Fruit fly (Drosophila melanogaster): Measurements from ENCODE around the gene ras.

DNA sequence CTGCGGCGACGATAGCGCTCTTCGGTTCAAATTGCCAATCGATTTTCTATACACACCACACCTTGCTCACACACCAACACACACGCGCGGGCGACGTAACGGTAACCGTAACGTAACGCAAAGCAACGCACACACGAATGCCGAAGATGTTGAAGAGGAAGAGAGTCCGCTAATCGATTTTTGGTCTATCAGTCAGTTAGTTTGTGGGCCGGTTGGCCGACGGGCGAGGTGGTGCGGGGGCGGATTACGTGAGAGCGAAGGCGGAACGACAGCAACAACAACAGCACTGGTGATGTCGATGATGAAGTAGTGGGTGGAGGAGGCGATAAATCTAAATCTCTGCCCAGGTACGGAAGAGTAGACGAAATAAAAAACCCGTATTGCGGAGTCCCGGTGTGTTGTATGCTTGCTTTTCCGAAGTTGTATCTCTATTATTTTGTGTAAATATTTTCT is at the start of gene ras:
- TF ChIP-seq Dll (optimal IDR thresholded peaks at IDR 0.05), result no peak
- TF ChIP-seq CG8478 (optimal IDR thresholded peaks at IDR 0.05), result no peak
- TF ChIP-seq pan (optimal IDR thresholded peaks at IDR 0.05), result no peak
- no peak for TF ChIP-seq usp (GFP tag; optimal IDR thresholded peaks at IDR 0.05)
- TF ChIP-seq psq (optimal IDR thresholded peaks at IDR 0.05), result no peak
- TF ChIP-seq EcR (GFP tag; optimal IDR thresholded peaks at IDR 0.05), result no peak

All from whole organism.